Fruit fly (Drosophila melanogaster): ENCODE data around the gene Mat89Ba.

Mat89Ba gene

DNA sequence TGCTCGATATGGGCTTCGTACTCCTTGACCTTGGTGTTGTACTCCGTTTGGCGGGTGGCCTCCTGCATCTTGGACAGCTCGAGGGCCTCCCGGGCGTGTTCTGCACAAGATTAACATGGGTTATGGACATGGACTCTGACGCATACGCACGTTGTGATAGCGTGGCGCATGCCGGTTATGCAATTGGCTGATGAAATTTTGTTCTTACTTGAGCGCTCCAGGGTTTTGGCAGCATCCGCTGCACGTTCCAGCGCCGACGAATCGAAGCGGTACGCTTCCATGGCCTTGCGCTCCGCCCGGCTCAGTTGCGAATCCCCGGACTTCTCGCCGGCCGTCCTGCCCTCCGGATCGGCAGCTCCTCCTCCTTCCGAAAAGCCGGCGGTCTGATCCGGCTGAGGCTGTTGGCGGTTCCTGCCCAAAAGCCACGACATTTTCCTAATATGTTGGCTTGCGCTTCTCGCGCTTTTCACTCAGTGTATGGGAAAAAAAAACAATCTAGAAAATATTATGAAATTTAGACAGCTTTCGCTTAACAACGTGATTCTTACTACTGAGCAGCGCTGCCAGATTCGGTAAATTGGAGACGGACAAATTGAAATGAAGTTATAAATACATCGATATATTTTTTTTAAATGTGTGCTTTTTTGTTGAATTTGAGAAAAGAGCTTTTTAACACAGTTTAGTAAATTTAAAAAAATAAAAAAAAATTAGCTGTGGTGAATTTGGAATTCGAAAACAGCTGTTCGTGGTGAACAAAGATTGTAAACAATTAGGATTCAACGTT is 8.5 kb downstream of the Mat89Ba start, which contains the start of the genes bor and asun (continued):
- TF ChIP-seq E2f2 (GFP tag; IDR thresholded peaks at IDR 0.05) (peak; percentile 72), CG10543 (GFP tag; optimal IDR thresholded peaks at IDR 0.05) (peak; percentile 23), CG2116 (GFP tag; optimal IDR thresholded peaks at IDR 0.05) (peak; percentile 46), Max (GFP tag; optimal IDR thresholded peaks at IDR 0.05) (peak; percentile 66), CG7786 (GFP tag; optimal IDR thresholded peaks at IDR 0.05) (no peak), Dp (GFP tag; optimal IDR thresholded peaks at IDR 0.05) (peak; percentile 70), lola (GFP tag; optimal IDR thresholded peaks at IDR 0.05) (peak in 1 of 3 experiments; percentile 4), dysf (GFP tag; IDR thresholded peaks at IDR 0.05) (no peak), CG4360 (GFP tag; IDR thresholded peaks at IDR 0.05) (no peak), CG2199 (GFP tag; IDR thresholded peaks at IDR 0.05) (no peak), Opbp (GFP tag; IDR thresholded peaks at IDR 0.05; ENCODE audit: partially characterized antibody) (peak; percentile 62; the same call in 2 of the 3 replicates), sr (GFP tag; IDR thresholded peaks at IDR 0.05) (no peak), Hr78 (GFP tag; optimal IDR thresholded peaks at IDR 0.05) (no peak), bbx (GFP tag; IDR thresholded peaks at IDR 0.05; ENCODE audit: partially characterized antibody) (peak; percentile 78), Doc2 (GFP tag; IDR thresholded peaks at IDR 0.05) (no peak), CG33213 (GFP tag; optimal IDR thresholded peaks at IDR 0.05) (no peak), sna (GFP tag; IDR thresholded peaks at IDR 0.05; ENCODE audit: partially characterized antibody) (peak; percentile 64), gro (GFP tag; optimal IDR thresholded peaks at IDR 0.05) (peak; percentile 57), vvl (GFP tag; IDR thresholded peaks at IDR 0.05) (peak; percentile 43; the same call in 1 of the 2 replicates), Scr (GFP tag; IDR thresholded peaks at IDR 0.05; ENCODE audit: partially characterized antibody) (peak; percentile 74), Bgb (GFP tag; IDR thresholded peaks at IDR 0.05; ENCODE audit: partially characterized antibody) (peak; percentile 77), crp (GFP tag; optimal IDR thresholded peaks at IDR 0.05) (peak; percentile 2 to 85), CG11456 (GFP tag; IDR thresholded peaks at IDR 0.05) (no peak), fd3F (GFP tag; optimal IDR thresholded peaks at IDR 0.05) (no peak), Hr51 (GFP tag; optimal IDR thresholded peaks at IDR 0.05) (peak in 1 of 2 experiments; percentile 20), Ada2b (GFP tag; IDR thresholded peaks at IDR 0.05) (no peak), CG15269 (tag; optimal IDR thresholded peaks at IDR 0.05) (no peak), MESR4 (GFP tag; optimal IDR thresholded peaks at IDR 0.05) (peak; percentile 68), scrt (GFP tag; optimal IDR thresholded peaks at IDR 0.05) (no peak), CG1792 (GFP tag; optimal IDR thresholded peaks at IDR 0.05) (no peak), fu2 (GFP tag; optimal IDR thresholded peaks at IDR 0.05) (no peak), CG31365 (tag; optimal IDR thresholded peaks at IDR 0.05) (no peak), CG8281 (tag; optimal IDR thresholded peaks at IDR 0.05) (no peak), HHEX (GFP tag; optimal IDR thresholded peaks at IDR 0.05) (no peak), corto (GFP tag; optimal IDR thresholded peaks at IDR 0.05) (no peak), CG12659 (GFP tag; optimal IDR thresholded peaks at IDR 0.05) (peak; percentile 37), vnd (GFP tag; IDR thresholded peaks at IDR 0.05; ENCODE audit: partially characterized antibody) (0 out of 3 replicates have a peak, but pooled peaks have one; percentile 41), CG16779 (GFP tag; IDR thresholded peaks at IDR 0.05) (no peak), tap (tag; optimal IDR thresholded peaks at IDR 0.05) (no peak), Nf-YB (GFP tag; optimal IDR thresholded peaks at IDR 0.05) (no peak), CG15601 (tag; optimal IDR thresholded peaks at IDR 0.05) (no peak), tup (GFP tag; optimal IDR thresholded peaks at IDR 0.05) (no peak), CG30403 (GFP tag; optimal IDR thresholded peaks at IDR 0.05) (no peak), CG17612 (GFP tag; IDR thresholded peaks at IDR 0.05) (no peak), CG11723 (GFP tag; optimal IDR thresholded peaks at IDR 0.05) (no peak), CG12391 (tag; optimal IDR thresholded peaks at IDR 0.05) (peak; percentile 49), CG10462 (GFP tag; optimal IDR thresholded peaks at IDR 0.05) (no peak)
